Worm (Caenorhabditis elegans) whole organism, L4/young adult: ENCODE data around the gene ctsa-2.

ENCODE experiments used
- W03F9.2 ChIP-seq: fragments of 150-350 bp; optimal IDR thresholded peaks from 2 replicates; lab custom pipeline; 2014; ENCODE audit warnings: missing biosample characterization, missing genetic modification characterization
- dao-5 ChIP-seq: sonication (generic microtip); optimal IDR thresholded peaks from 2 replicates; lab custom pipeline; 2016; ENCODE audit warnings: missing genotype, missing genetic modification characterization, moderate library complexity, missing compliant biosample characterization
- him-1 ChIP-seq: sonication (generic microtip); optimal IDR thresholded peaks from 2 replicates; lab custom pipeline; 2016; ENCODE audit warnings: missing genotype, missing genetic modification reagents, missing genetic modification characterization, missing compliant biosample characterization

DNA sequence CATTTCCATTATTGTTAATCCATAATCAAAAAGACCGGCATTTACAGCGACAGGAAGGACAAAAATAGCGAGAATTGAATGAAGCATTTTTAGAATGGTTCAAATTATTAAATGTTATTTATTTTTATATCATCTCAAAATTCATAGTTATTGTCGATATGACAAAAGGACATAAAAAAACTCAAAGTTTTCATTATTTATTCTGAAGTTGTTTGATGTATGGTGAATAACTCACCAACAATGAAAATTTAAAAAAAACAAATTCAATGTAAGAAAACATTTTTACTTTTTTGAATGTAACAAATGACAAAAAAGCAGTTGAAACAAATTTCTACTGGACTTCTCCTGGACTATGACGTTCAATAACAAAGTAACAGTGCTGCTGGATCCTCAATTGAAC lies 10.1 kb upstream of the ctsa-2 start, which contains the start of gene K10C2.14:
- TF ChIP-seq him-1 (no peak), dao-5 (tag; lab: Kevin White, UChicago) (no peak), W03F9.2 (no peak)
